Fruit fly (Drosophila melanogaster): ENCODE data around the gene CG44362.

Gene CG44362

DNA sequence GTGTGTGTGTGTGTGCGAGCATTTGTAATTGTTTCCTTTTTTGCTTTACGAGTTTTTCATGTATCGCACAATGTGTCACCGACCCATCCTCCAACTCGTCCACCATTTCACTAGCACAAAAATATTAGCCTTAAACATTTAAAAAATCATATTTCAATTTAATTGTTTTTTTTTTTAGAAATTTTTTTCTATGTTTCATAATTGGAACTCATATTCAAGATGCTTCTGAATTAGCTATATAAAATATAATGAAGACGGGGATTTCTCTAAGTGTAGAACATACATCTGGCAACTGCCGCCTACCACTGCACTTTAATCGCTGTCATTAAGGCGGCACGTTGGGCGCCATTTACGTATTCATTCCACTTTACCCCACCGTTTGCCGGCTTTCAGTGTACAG lies 42.2 kb downstream of the CG44362 start (continued):
- TF ChIP-seq dac (GFP tag; optimal IDR thresholded peaks at IDR 0.05) (no peak), spab (GFP tag; optimal IDR thresholded peaks at IDR 0.05) (peak; percentile 17), CG8632 (GFP tag; optimal IDR thresholded peaks at IDR 0.05) (peak; percentile 7), Sox102F (GFP tag; optimal IDR thresholded peaks at IDR 0.05) (peak; percentile 14), Met (GFP tag; optimal IDR thresholded peaks at IDR 0.05) (peak; percentile 29), CG6808 (GFP tag; optimal IDR thresholded peaks at IDR 0.05) (peak; percentile 22), CG34406 (GFP tag; optimal IDR thresholded peaks at IDR 0.05) (peak; percentile 21), CG6163 (GFP tag; IDR thresholded peaks at IDR 0.05) (peak; percentile 77), achi (GFP tag; optimal IDR thresholded peaks at IDR 0.05) (peak; percentile 33), Ets21C (GFP tag; optimal IDR thresholded peaks at IDR 0.05) (no peak), CG32006 (GFP tag; optimal IDR thresholded peaks at IDR 0.05) (peak; percentile 40), CG3919 (GFP tag; optimal IDR thresholded peaks at IDR 0.05) (peak; percentile 45), Eip93F (GFP tag; optimal IDR thresholded peaks at IDR 0.05) (no peak), CG11294 (GFP tag; IDR thresholded peaks at IDR 0.05) (no peak), Eip75B (GFP tag; optimal IDR thresholded peaks at IDR 0.05) (peak; percentile 45), pdm3 (GFP tag; optimal IDR thresholded peaks at IDR 0.05) (peak; percentile 18), CG15336 (GFP tag; IDR thresholded peaks at IDR 0.05) (peak; percentile 44; the same call in 1 of the 2 replicates), Lpt (GFP tag; optimal IDR thresholded peaks at IDR 0.05) (no peak), cyc (GFP tag; optimal IDR thresholded peaks at IDR 0.05) (peak; percentile 9), CG11762 (GFP tag; optimal IDR thresholded peaks at IDR 0.05; ENCODE audit: insufficient read depth) (no peak), net (GFP tag; optimal IDR thresholded peaks at IDR 0.05) (peak; percentile 19), Sox15 (GFP tag; optimal IDR thresholded peaks at IDR 0.05) (no peak), Gug (GFP tag; IDR thresholded peaks at IDR 0.05) (peak; percentile 32; the same call in 1 of the 2 replicates), CG6792 (GFP tag; optimal IDR thresholded peaks at IDR 0.05) (peak; percentile 3), CG10669 (GFP tag; optimal IDR thresholded peaks at IDR 0.05) (peak; percentile 44), acj6 (GFP tag; optimal IDR thresholded peaks at IDR 0.05) (peak; percentile 13), fd59A (GFP tag; optimal IDR thresholded peaks at IDR 0.05) (no peak), fd85E (GFP tag; optimal IDR thresholded peaks at IDR 0.05) (no peak), Smox (GFP tag; optimal IDR thresholded peaks at IDR 0.05) (no peak), CG10631 (GFP tag; optimal IDR thresholded peaks at IDR 0.05) (peak; percentile 20), CG11902 (GFP tag; optimal IDR thresholded peaks at IDR 0.05) (no peak), lz (GFP tag; optimal IDR thresholded peaks at IDR 0.05) (no peak), Sox14 (GFP tag; optimal IDR thresholded peaks at IDR 0.05) (peak; percentile 21)

DNA sequence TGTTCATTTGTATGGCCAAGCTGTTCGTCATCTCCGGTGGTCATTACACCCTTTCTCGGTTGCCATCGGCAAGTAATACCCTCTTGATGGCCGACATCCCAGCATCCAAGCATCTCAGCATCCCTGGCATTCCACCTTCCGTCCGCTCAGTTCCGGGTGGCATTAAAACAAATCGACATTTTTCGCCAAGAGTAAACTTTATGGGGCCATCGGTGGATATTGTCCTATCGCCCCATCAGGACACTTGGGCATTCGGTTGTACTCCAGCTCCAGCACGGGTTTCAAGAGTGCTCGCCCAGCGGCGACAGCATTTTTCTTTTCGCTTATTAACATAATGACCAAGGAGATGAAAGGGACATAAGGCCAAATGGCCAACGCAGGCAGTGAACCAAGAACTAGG lies 42.9 kb downstream of the CG44362 start:
- no peak for TF ChIP-seq Eip78C (GFP tag)
- TF ChIP-seq CG6163 (GFP tag; IDR thresholded peaks at IDR 0.05), result no peak
- TF ChIP-seq cyc (GFP tag; optimal IDR thresholded peaks at IDR 0.05), result no peak
- TF ChIP-seq pdm3 (GFP tag; optimal IDR thresholded peaks at IDR 0.05), result no peak
- no peak for TF ChIP-seq CG15336 (GFP tag; IDR thresholded peaks at IDR 0.05)
- TF ChIP-seq topi (GFP tag; optimal IDR thresholded peaks at IDR 0.05), result no peak
- TF ChIP-seq CG3032 (tag; optimal IDR thresholded peaks at IDR 0.05), result no peak
- no peak for TF ChIP-seq CG11294 (GFP tag; IDR thresholded peaks at IDR 0.05)
- no peak for TF ChIP-seq esn (GFP tag; optimal IDR thresholded peaks at IDR 0.05)
- no peak for TF ChIP-seq OdsH (GFP tag; optimal IDR thresholded peaks at IDR 0.05)
- no peak for TF ChIP-seq CG7368 (GFP tag; optimal IDR thresholded peaks at IDR 0.05)
- TF ChIP-seq CG10631 (GFP tag; optimal IDR thresholded peaks at IDR 0.05), result no peak
- TF ChIP-seq spab (GFP tag; optimal IDR thresholded peaks at IDR 0.05), result no peak
- TF ChIP-seq CG8632 (GFP tag; optimal IDR thresholded peaks at IDR 0.05), result no peak
- TF ChIP-seq CG6276 (GFP tag; optimal IDR thresholded peaks at IDR 0.05), result no peak
- no peak for TF ChIP-seq CG11762 (GFP tag; optimal IDR thresholded peaks at IDR 0.05; ENCODE audit: insufficient read depth)

DNA sequence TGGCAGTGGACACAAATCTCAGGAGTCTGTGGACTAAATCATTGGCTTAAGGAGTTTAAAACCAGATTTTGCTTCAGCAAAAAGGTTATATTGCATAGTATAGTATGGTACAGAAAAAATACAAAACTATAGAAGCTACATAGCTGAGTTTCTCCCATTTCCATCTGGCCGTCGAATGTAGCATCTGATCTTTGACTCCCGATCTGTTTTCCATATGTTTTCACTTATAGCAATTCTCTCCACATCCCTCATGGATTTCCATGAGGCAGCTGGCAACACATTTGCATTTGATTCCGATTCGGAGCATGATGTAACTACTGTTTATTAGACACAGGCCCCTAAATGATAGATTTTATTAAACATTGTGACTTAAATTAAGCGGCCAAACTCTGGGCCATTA lies 43.4 kb downstream of the CG44362 start:
- TF ChIP-seq CG8119 (GFP tag; IDR thresholded peaks at IDR 0.05), result no peak
- TF ChIP-seq CG32006 (GFP tag; optimal IDR thresholded peaks at IDR 0.05), result no peak
- no peak for TF ChIP-seq Sox102F (GFP tag; optimal IDR thresholded peaks at IDR 0.05)
- TF ChIP-seq CG3032 (tag; optimal IDR thresholded peaks at IDR 0.05), result no peak
- TF ChIP-seq CG16779 (tag; optimal IDR thresholded peaks at IDR 0.05), result no peak
- no peak for TF ChIP-seq dac (GFP tag; optimal IDR thresholded peaks at IDR 0.05)
